Fruit fly (Drosophila melanogaster) whole organism, embryonic: ENCODE results near the gene CG46309.

ENCODE experiments used
- Adf1 ChIP-seq: fragments of 200-800 bp; sonication (Bioruptor generic); IDR thresholded peaks from 2 replicates; pipeline ENCODE4 v1.3.6; 2022; ENCODE audit warnings: missing biosample characterization, missing genetic modification characterization
- C15 ChIP-seq: fragments of 200-800 bp; sonication (Bioruptor generic); IDR thresholded peaks from 3 replicates; pipeline ENCODE4 v1.3.6; 2022; ENCODE audit warnings: missing biosample characterization, missing genetic modification characterization
- CG10543 ChIP-seq: fragments of 200-800 bp; sonication (Bioruptor generic); optimal IDR thresholded peaks from 3 replicates; lab custom pipeline; 2017; ENCODE audit warnings: missing biosample characterization, mild to moderate bottlenecking, missing genetic modification characterization, moderate library complexity
- CG10565 ChIP-seq: fragments of 200-800 bp; sonication (Bioruptor generic); optimal IDR thresholded peaks from 3 replicates; lab custom pipeline; 2016; ENCODE audit warnings: missing biosample characterization, mild to moderate bottlenecking, missing genetic modification characterization
- CG1233 ChIP-seq: fragments of 200-800 bp; sonication (Bioruptor generic); optimal IDR thresholded peaks from 4 replicates; lab custom pipeline; 2018; ENCODE audit warnings: missing biosample characterization, mild to moderate bottlenecking, missing genetic modification characterization
- CG14050 ChIP-seq: fragments of 200-800 bp; sonication (Bioruptor generic); IDR thresholded peaks from 3 replicates; pipeline ENCODE4 v1.3.6; 2022; ENCODE audit warnings: missing biosample characterization, missing genetic modification characterization
- CG15514 ChIP-seq: fragments of 200-800 bp; sonication (Bioruptor generic); optimal IDR thresholded peaks from 3 replicates; lab custom pipeline; 2017; ENCODE audit warnings: missing biosample characterization, missing genetic modification characterization, mild to moderate bottlenecking, moderate library complexity, missing genetic modification reagents
- CG16863 ChIP-seq: fragments of 200-800 bp; sonication (Bioruptor generic); optimal IDR thresholded peaks from 3 replicates; lab custom pipeline; 2016; ENCODE audit warnings: missing biosample characterization, missing genetic modification characterization
- CG17328 ChIP-seq: fragments of 200-800 bp; sonication (Bioruptor generic); IDR thresholded peaks from 2 replicates; pipeline ENCODE4 v1.3.6; 2022; ENCODE audit warnings: missing biosample characterization, missing genetic modification characterization
- CG17568 ChIP-seq: fragments of 200-800 bp; sonication (Bioruptor generic); optimal IDR thresholded peaks from 2 replicates; lab custom pipeline; 2018; ENCODE audit warnings: missing biosample characterization, mild to moderate bottlenecking, missing genetic modification characterization, moderate library complexity
- CG17802 ChIP-seq: fragments of 200-800 bp; sonication (Bioruptor generic); optimal IDR thresholded peaks from 2 replicates; lab custom pipeline; 2018; ENCODE audit warnings: missing biosample characterization, mild to moderate bottlenecking, missing genetic modification characterization, moderate library complexity
- CG2875 ChIP-seq: fragments of 200-800 bp; sonication (Bioruptor generic); optimal IDR thresholded peaks from 2 replicates; lab custom pipeline; 2017; ENCODE audit warnings: missing biosample characterization, mild to moderate bottlenecking, missing genetic modification characterization, missing genetic modification reagents
- CG43689 ChIP-seq: fragments of 200-800 bp; sonication (Bioruptor generic); IDR thresholded peaks from 2 replicates; pipeline ENCODE4 v1.3.6; 2022; ENCODE audit warnings: missing biosample characterization, missing genetic modification characterization
- CG4617 ChIP-seq: fragments of 200-800 bp; sonication (Bioruptor generic); optimal IDR thresholded peaks from 3 replicates; lab custom pipeline; 2016; ENCODE audit warnings: missing biosample characterization, missing genetic modification characterization, borderline replicate concordance
- CG5953 ChIP-seq: fragments of 200-800 bp; sonication (Bioruptor generic); IDR thresholded peaks from 2 replicates; pipeline ENCODE4 v1.3.6; 2022; ENCODE audit warnings: missing biosample characterization, missing genetic modification characterization
- CG6689 ChIP-seq: fragments of 200-800 bp; sonication (Bioruptor generic); IDR thresholded peaks from 2 replicates; pipeline ENCODE4 v1.3.6; 2022; ENCODE audit warnings: missing biosample characterization, missing genetic modification characterization
- CG7271 ChIP-seq: fragments of 200-800 bp; sonication (Bioruptor generic); optimal IDR thresholded peaks from 2 replicates; lab custom pipeline; 2018; ENCODE audit warnings: missing biosample characterization, mild to moderate bottlenecking, missing genetic modification characterization, moderate library complexity
- CG7372 ChIP-seq: fragments of 200-800 bp; sonication (Bioruptor generic); IDR thresholded peaks from 2 replicates; pipeline ENCODE4 v1.3.6; 2022; ENCODE audit warnings: missing biosample characterization, missing genetic modification characterization
- CG7839 ChIP-seq: fragments of 200-800 bp; sonication (Bioruptor generic); optimal IDR thresholded peaks from 3 replicates; lab custom pipeline; 2018; ENCODE audit warnings: missing biosample characterization, mild to moderate bottlenecking, missing genetic modification characterization, moderate library complexity
- CG9727 ChIP-seq: fragments of 200-800 bp; sonication (Bioruptor generic); optimal IDR thresholded peaks from 3 replicates; lab custom pipeline; 2017; ENCODE audit warnings: missing biosample characterization, mild to moderate bottlenecking, missing genetic modification characterization
- CkIIα-i1 ChIP-seq: fragments of 200-800 bp; sonication (Bioruptor generic); IDR thresholded peaks from 2 replicates; pipeline ENCODE4 v1.3.6; 2022; ENCODE audit warnings: missing biosample characterization, missing genetic modification characterization
- D19A ChIP-seq: fragments of 200-800 bp; optimal IDR thresholded peaks from 3 replicates; lab custom pipeline; 2019; ENCODE audit warnings: missing biosample characterization, mild to moderate bottlenecking, missing genetic modification characterization, moderate library complexity
- Deaf1 ChIP-seq: fragments of 200-800 bp; optimal IDR thresholded peaks from 3 replicates; lab custom pipeline; 2019; ENCODE audit warnings: missing biosample characterization, mild to moderate bottlenecking, missing genetic modification characterization, moderate library complexity
- HLH54F ChIP-seq: fragments of 200-800 bp; sonication (Bioruptor generic); optimal IDR thresholded peaks from 3 replicates; lab custom pipeline; 2016; ENCODE audit warnings: missing biosample characterization, missing genetic modification characterization
- Hsf ChIP-seq: fragments of 200-800 bp; sonication (Bioruptor generic); optimal IDR thresholded peaks from 3 replicates; lab custom pipeline; 2016; ENCODE audit warnings: missing biosample characterization, missing genetic modification characterization
- Lim3 ChIP-seq: fragments of 200-800 bp; sonication (Bioruptor generic); IDR thresholded peaks from 2 replicates; pipeline ENCODE4 v1.3.6; 2022; ENCODE audit warnings: missing biosample characterization, missing genetic modification characterization
- Myb ChIP-seq: fragments of 200-800 bp; sonication (Bioruptor generic); optimal IDR thresholded peaks from 2 replicates; lab custom pipeline; 2016; ENCODE audit warnings: missing biosample characterization, missing genetic modification characterization
- Oli ChIP-seq: fragments of 200-800 bp; sonication (Bioruptor generic); optimal IDR thresholded peaks from 2 replicates; lab custom pipeline; 2018; ENCODE audit warnings: missing biosample characterization, mild to moderate bottlenecking, missing genetic modification characterization, moderate library complexity
- Sox100B ChIP-seq: fragments of 200-800 bp; sonication (Bioruptor generic); optimal IDR thresholded peaks from 3 replicates; lab custom pipeline; 2018; ENCODE audit warnings: missing biosample characterization, mild to moderate bottlenecking, missing genetic modification characterization
- Sry-δ ChIP-seq: fragments of 200-800 bp; sonication (Bioruptor generic); optimal IDR thresholded peaks from 2 replicates; lab custom pipeline; 2016; ENCODE audit warnings: missing biosample characterization, missing genetic modification characterization
- Trl ChIP-seq, 3 experiments: fragments of >200 bp in 2 of 3; fragments of 200-800 bp in 1 of 3; sonication (Bioruptor generic) in 1 of 3; optimal IDR thresholded peaks; 2 replicates in 1 of 3; 3 replicates in 2 of 3; lab custom pipeline; 2016 to 2017; ENCODE audit warnings: missing biosample characterization in 1 of 3, missing genetic modification characterization in 1 of 3
- cato ChIP-seq: fragments of 200-800 bp; sonication (Bioruptor generic); optimal IDR thresholded peaks from 2 replicates; lab custom pipeline; 2016; ENCODE audit warnings: missing biosample characterization, missing genetic modification characterization, borderline replicate concordance
- cg ChIP-seq: fragments of 200-800 bp; sonication (Bioruptor generic); optimal IDR thresholded peaks from 3 replicates; lab custom pipeline; 2019; ENCODE audit warnings: missing biosample characterization, mild to moderate bottlenecking, missing genetic modification characterization, moderate library complexity
- dimm ChIP-seq: fragments of 200-800 bp; sonication (Bioruptor generic); IDR thresholded peaks from 2 replicates; pipeline ENCODE4 v1.3.6; 2022; ENCODE audit warnings: missing biosample characterization, missing genetic modification characterization
- dm ChIP-seq: fragments of 200-800 bp; sonication (Bioruptor generic); optimal IDR thresholded peaks from 3 replicates; lab custom pipeline; 2016; ENCODE audit warnings: missing biosample characterization, missing genetic modification characterization
- eve ChIP-seq, 2 experiments: fragments of >200 bp; optimal IDR thresholded peaks; 2 replicates each; lab custom pipeline; 2017; ENCODE audit warnings: missing biosample characterization in 2 of 2, missing genetic modification characterization in 2 of 2
- gcm ChIP-seq: fragments of 200-800 bp; sonication (Bioruptor generic); optimal IDR thresholded peaks from 2 replicates; lab custom pipeline; 2019; ENCODE audit warnings: missing biosample characterization, mild to moderate bottlenecking, missing genetic modification characterization, moderate library complexity
- nerfin-2 ChIP-seq: fragments of 200-800 bp; sonication (Bioruptor generic); IDR thresholded peaks from 2 replicates; pipeline ENCODE4 v1.3.6; 2022; ENCODE audit warnings: missing biosample characterization, missing genetic modification characterization; ENCODE audit not compliant: partially characterized antibody
- oc ChIP-seq: fragments of 200-800 bp; sonication (Bioruptor generic); optimal IDR thresholded peaks from 2 replicates; lab custom pipeline; 2018; ENCODE audit warnings: missing biosample characterization, mild to moderate bottlenecking, missing genetic modification characterization, moderate library complexity
- pfk ChIP-seq: fragments of 200-800 bp; sonication (Bioruptor generic); optimal IDR thresholded peaks from 2 replicates; lab custom pipeline; 2018; ENCODE audit warnings: missing biosample characterization, mild to moderate bottlenecking, missing genetic modification characterization, moderate library complexity
- pum ChIP-seq: fragments of 200-800 bp; sonication (Bioruptor generic); optimal IDR thresholded peaks from 2 replicates; lab custom pipeline; 2016; ENCODE audit warnings: missing biosample characterization, missing genetic modification characterization
- rib ChIP-seq: fragments of 200-800 bp; sonication (Bioruptor generic); IDR thresholded peaks from 2 replicates; pipeline ENCODE4 v1.3.6; 2022; ENCODE audit warnings: missing biosample characterization, missing genetic modification characterization
- ro ChIP-seq: fragments of 200-800 bp; sonication (Bioruptor generic); IDR thresholded peaks from 2 replicates; pipeline ENCODE4 v1.3.6; 2022; ENCODE audit warnings: missing biosample characterization, missing genetic modification characterization
- row ChIP-seq: fragments of 200-800 bp; sonication (Bioruptor generic); IDR thresholded peaks from 3 replicates; pipeline ENCODE4 v1.3.6; 2022; ENCODE audit warnings: missing biosample characterization, missing genetic modification characterization
- sens-2 ChIP-seq: fragments of 200-800 bp; sonication (Bioruptor generic); IDR thresholded peaks from 2 replicates; pipeline ENCODE4 v1.3.6; 2022; ENCODE audit warnings: missing biosample characterization, missing genetic modification characterization
- slbo ChIP-seq: fragments of 200-800 bp; sonication (Bioruptor generic); IDR thresholded peaks from 2 replicates; pipeline ENCODE4 v1.3.6; 2022; ENCODE audit warnings: missing biosample characterization, missing genetic modification characterization
- sna ChIP-seq: fragments of 200-800 bp; sonication (Bioruptor generic); IDR thresholded peaks from 2 replicates; pipeline ENCODE4 v1.3.6; 2022; ENCODE audit warnings: missing biosample characterization, missing genetic modification characterization; ENCODE audit not compliant: partially characterized antibody
- tap ChIP-seq: fragments of 200-800 bp; optimal IDR thresholded peaks from 3 replicates; lab custom pipeline; 2019; ENCODE audit warnings: missing biosample characterization, mild to moderate bottlenecking, missing genetic modification characterization, moderate library complexity
- vnd ChIP-seq: fragments of 200-800 bp; sonication (Bioruptor generic); IDR thresholded peaks from 3 replicates; pipeline ENCODE4 v1.3.6; 2022; ENCODE audit warnings: missing biosample characterization, missing genetic modification characterization; ENCODE audit not compliant: partially characterized antibody

CG46309 gene

DNA sequence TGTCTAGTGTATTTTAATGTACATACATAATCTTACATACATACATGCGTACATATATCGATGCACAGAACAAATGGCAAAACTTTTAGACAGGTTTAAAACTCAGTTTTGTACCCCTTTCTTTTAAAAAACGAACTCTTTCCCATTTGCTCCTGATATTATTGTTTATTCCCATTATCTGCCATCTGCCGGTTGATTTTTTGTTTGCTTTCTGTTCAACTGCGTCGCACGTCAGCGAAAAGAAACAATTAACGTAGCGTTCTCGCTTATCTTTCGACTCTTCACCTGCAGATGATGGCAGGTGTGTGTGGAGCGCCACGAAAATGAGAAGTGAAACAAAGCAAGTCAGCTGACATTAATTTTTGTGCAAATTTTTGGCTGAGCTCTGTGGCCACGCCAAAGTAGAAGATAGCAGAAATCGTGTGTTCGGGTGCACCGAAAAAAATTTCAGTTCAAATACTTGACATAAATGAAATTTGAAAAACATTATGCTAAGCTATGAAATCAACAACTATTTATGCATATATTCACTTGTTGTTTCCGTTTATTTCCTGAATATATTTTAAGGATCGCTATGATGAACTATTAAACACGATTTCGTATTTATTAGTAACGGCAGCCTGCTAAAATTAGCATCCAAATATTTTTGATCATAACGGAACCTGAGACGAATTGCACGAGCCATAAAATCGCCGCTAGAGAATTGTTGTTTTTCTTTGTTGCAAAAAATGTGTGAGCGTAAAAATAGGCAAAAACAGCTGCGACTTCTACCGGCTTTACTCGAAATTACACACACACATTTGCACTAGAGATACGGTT, 19.3 kb upstream of the CG46309 start (continued):
- no peak for TF ChIP-seq Lim3 (GFP tag; lab: Robert Waterston, UW)
- TF ChIP-seq CG9727 (GFP tag; lab: Kevin White, UChicago), result peak; percentile 52
- no peak for TF ChIP-seq Sry-δ (GFP tag; lab: Kevin White, UChicago)
- no peak for TF ChIP-seq CG14050
- TF ChIP-seq CG1233 (GFP tag; lab: Kevin White, UChicago), result peak; percentile 11
- peak; percentile 4 for TF ChIP-seq pfk
- no peak for TF ChIP-seq Trl (optimal IDR thresholded peaks at IDR 0.05; lab: Kevin White, UChicago)
- no peak for TF ChIP-seq Trl (GFP tag; optimal IDR thresholded peaks at IDR 0.05; lab: Kevin White, UChicago)
- TF ChIP-seq slbo (GFP tag; lab: Robert Waterston, UW), result no peak
- TF ChIP-seq rib (GFP tag; lab: Robert Waterston, UW), result no peak
- TF ChIP-seq oc (tag; lab: Kevin White, UChicago), result no peak
- no peak for TF ChIP-seq CG17568 (GFP tag; lab: Kevin White, UChicago)
- peak; percentile 36 for TF ChIP-seq Hsf
- TF ChIP-seq C15, result no peak
- no peak for TF ChIP-seq D19A (tag; lab: Kevin White, UChicago)
- TF ChIP-seq ro (GFP tag; lab: Robert Waterston, UW), result no peak
- TF ChIP-seq gcm (GFP tag; lab: Kevin White, UChicago), result no peak
- no peak for TF ChIP-seq dimm (GFP tag; lab: Robert Waterston, UW)
- TF ChIP-seq HLH54F (GFP tag; lab: Kevin White, UChicago), result no peak
- no peak for TF ChIP-seq CG7372
- TF ChIP-seq CG10543, result no peak
- no peak for TF ChIP-seq CG43689 (GFP tag; lab: Robert Waterston, UW)
- TF ChIP-seq Oli, result peak; percentile 38
- TF ChIP-seq eve (GFP tag; optimal IDR thresholded peaks at IDR 0.05; lab: Kevin White, UChicago), result peak in 1 of 2 experiments; percentile 48
- no peak for TF ChIP-seq Adf1 (GFP tag; lab: Robert Waterston, UW)
- no peak for TF ChIP-seq CG5953 (GFP tag; lab: Robert Waterston, UW)
- no peak for TF ChIP-seq cg (GFP tag; lab: Kevin White, UChicago)
- no peak for TF ChIP-seq dm
- TF ChIP-seq CG6689 (GFP tag; lab: Robert Waterston, UW), result no peak
- TF ChIP-seq Myb (GFP tag; lab: Kevin White, UChicago), result peak; percentile 4
- TF ChIP-seq row, result no peak
- TF ChIP-seq sna (GFP tag; lab: Robert Waterston, UW), result no peak
- TF ChIP-seq cato, result no peak
- no peak for TF ChIP-seq CkIIα-i1
- no peak for TF ChIP-seq CG16863
- no peak for TF ChIP-seq tap (tag; lab: Kevin White, UChicago)
- no peak for TF ChIP-seq vnd (GFP tag; lab: Robert Waterston, UW)
- TF ChIP-seq CG15514 (GFP tag; lab: Kevin White, UChicago), result peak; percentile 5
- TF ChIP-seq CG10565 (GFP tag; lab: Kevin White, UChicago), result no peak
- TF ChIP-seq CG7271 (tag; lab: Kevin White, UChicago), result no peak
- no peak for TF ChIP-seq pum (GFP tag; lab: Kevin White, UChicago)
- no peak for TF ChIP-seq CG17328 (GFP tag; lab: Robert Waterston, UW)
- peak; percentile 37 for TF ChIP-seq Sox100B (GFP tag; lab: Kevin White, UChicago)
- no peak for TF ChIP-seq CG4617 (GFP tag; lab: Kevin White, UChicago)
- no peak for TF ChIP-seq sens-2 (GFP tag; lab: Robert Waterston, UW)
- TF ChIP-seq Deaf1 (tag; lab: Kevin White, UChicago), result peak; percentile 6
- TF ChIP-seq nerfin-2 (GFP tag; lab: Robert Waterston, UW), result no peak
- TF ChIP-seq CG17802 (tag; lab: Kevin White, UChicago), result no peak
- TF ChIP-seq CG7839, result peak; percentile 33
- TF ChIP-seq CG2875 (GFP tag; lab: Kevin White, UChicago), result no peak
